Fruit fly (Drosophila melanogaster) whole organism, wandering third instar larva: ENCODE measurements around the gene Tnpo-SR.

Experiments used
- Abd-B ChIP-seq: fragments of >200 bp; optimal IDR thresholded peaks from 2 replicates; lab custom pipeline; 2017; ENCODE audit warnings: missing biosample characterization, missing genetic modification characterization
- CG32264 ChIP-seq: fragments of 200-800 bp; sonication (Bioruptor generic); optimal IDR thresholded peaks from 2 replicates; lab custom pipeline; 2016; ENCODE audit warnings: missing biosample characterization, missing genetic modification characterization
- CG9705 ChIP-seq: fragments of 200-800 bp; sonication (Bioruptor generic); optimal IDR thresholded peaks from 2 replicates; lab custom pipeline; 2018; ENCODE audit warnings: missing biosample characterization, mild to moderate bottlenecking, missing genetic modification characterization
- CrebA ChIP-seq: fragments of 200-800 bp; sonication (Bioruptor generic); optimal IDR thresholded peaks from 2 replicates; lab custom pipeline; 2016; ENCODE audit warnings: missing biosample characterization, mild to moderate bottlenecking, missing genetic modification characterization, borderline replicate concordance
- Dfd ChIP-seq: fragments of >200 bp; optimal IDR thresholded peaks from 2 replicates; lab custom pipeline; 2017; ENCODE audit warnings: missing biosample characterization, missing genetic modification characterization
- Dif ChIP-seq: fragments of 200-275, 200-300 bp; sonication (Bioruptor generic); optimal IDR thresholded peaks from 2 replicates; lab custom pipeline; 2018; ENCODE audit warnings: missing biosample characterization, missing genetic modification characterization; ENCODE audit not compliant: partially characterized antibody
- GATAd ChIP-seq: sonication (Bioruptor generic); optimal IDR thresholded peaks from 2 replicates; lab custom pipeline; 2016; ENCODE audit warnings: missing biosample characterization, missing genetic modification characterization
- HLH106 ChIP-seq: fragments of 200-800 bp; optimal IDR thresholded peaks from 3 replicates; lab custom pipeline; 2019; ENCODE audit warnings: missing biosample characterization, mild to moderate bottlenecking, missing genetic modification characterization, moderate library complexity
- Hnf4 ChIP-seq: fragments of 200-800 bp; sonication (Bioruptor generic); optimal IDR thresholded peaks from 2 replicates; lab custom pipeline; 2016; ENCODE audit warnings: missing biosample characterization, mild to moderate bottlenecking, missing genetic modification characterization
- Hr78 ChIP-seq: fragments of >200 bp; optimal IDR thresholded peaks from 2 replicates; lab custom pipeline; 2017; ENCODE audit warnings: missing biosample characterization, missing genetic modification characterization
- Hr83 ChIP-seq: fragments of 200-300 bp; sonication (Bioruptor generic); optimal IDR thresholded peaks from 2 replicates; lab custom pipeline; 2016; ENCODE audit warnings: missing biosample characterization, mild to moderate bottlenecking, missing genetic modification characterization, moderate library complexity; ENCODE audit not compliant: poor library complexity, severe bottlenecking
- Jra ChIP-seq: sonication (Bioruptor generic); optimal IDR thresholded peaks from 2 replicates; lab custom pipeline; 2016; ENCODE audit warnings: missing biosample characterization, missing genetic modification characterization
- Mio ChIP-seq: sonication (Bioruptor generic); optimal IDR thresholded peaks from 2 replicates; lab custom pipeline; 2016; ENCODE audit warnings: missing biosample characterization, missing genetic modification characterization
- Myc ChIP-seq: fragments of >200 bp; optimal IDR thresholded peaks from 2 replicates; lab custom pipeline; 2017
- N ChIP-seq: fragments of >200 bp; optimal IDR thresholded peaks from 2 replicates; lab custom pipeline; 2018; ENCODE audit warnings: missing biosample characterization, missing external identifiers, missing genetic modification characterization
- OdsH ChIP-seq: fragments of 200-800 bp; sonication (Bioruptor generic); optimal IDR thresholded peaks from 2 replicates; lab custom pipeline; 2016; ENCODE audit warnings: missing biosample characterization, mild to moderate bottlenecking, missing genetic modification characterization
- Rel ChIP-seq, 2 experiments: fragments of 200-800 bp; sonication (Bioruptor generic) in 1 of 2; optimal IDR thresholded peaks; 2 replicates in 1 of 2; 3 replicates in 1 of 2; lab custom pipeline; 2016 to 2019; ENCODE audit warnings: mild to moderate bottlenecking in 2 of 2, missing biosample characterization in 2 of 2, missing genetic modification characterization in 2 of 2, moderate library complexity in 1 of 2
- Sp1 ChIP-seq: fragments of 200-800 bp; sonication (Bioruptor generic); optimal IDR thresholded peaks from 3 replicates; lab custom pipeline; 2019; ENCODE audit warnings: missing biosample characterization, mild to moderate bottlenecking, missing genetic modification characterization, moderate library complexity
- Vsx2 ChIP-seq: fragments of 200-300, 225-300 bp; sonication (Bioruptor generic); optimal IDR thresholded peaks from 2 replicates; lab custom pipeline; 2018; ENCODE audit warnings: missing biosample characterization, missing genetic modification characterization; ENCODE audit not compliant: partially characterized antibody
- br ChIP-seq: fragments of 200-800 bp; sonication (Bioruptor generic); optimal IDR thresholded peaks from 2 replicates; lab custom pipeline; 2016; ENCODE audit warnings: missing biosample characterization, missing genetic modification characterization
- brk ChIP-seq: fragments of 200-800 bp; sonication (Bioruptor generic); optimal IDR thresholded peaks from 2 replicates; lab custom pipeline; 2016; ENCODE audit warnings: missing biosample characterization, mild to moderate bottlenecking, missing genetic modification characterization
- dl ChIP-seq, 2 experiments: fragments of 175-275, 200-275 bp in 1 of 2; fragments of 200-275 bp in 1 of 2; sonication (Bioruptor generic); optimal IDR thresholded peaks; lab custom pipeline; 2018; ENCODE audit warnings: mild to moderate bottlenecking in 2 of 2, missing biosample characterization in 2 of 2, missing genetic modification characterization in 2 of 2, moderate library complexity in 2 of 2; ENCODE audit not compliant: partially characterized antibody in 2 of 2, insufficient read depth in 1 of 2
- dmrt93B ChIP-seq: fragments of 200-800 bp; sonication (Bioruptor generic); optimal IDR thresholded peaks from 2 replicates; lab custom pipeline; 2018; ENCODE audit warnings: missing biosample characterization, mild to moderate bottlenecking, missing genetic modification characterization
- dsf ChIP-seq: sonication (Bioruptor generic); optimal IDR thresholded peaks from 2 replicates; lab custom pipeline; 2016; ENCODE audit warnings: missing biosample characterization, missing genetic modification characterization, borderline replicate concordance
- ey ChIP-seq: fragments of 200-800 bp; sonication (Bioruptor generic); optimal IDR thresholded peaks from 2 replicates; lab custom pipeline; 2016; ENCODE audit warnings: missing biosample characterization, missing genetic modification characterization
- foxo ChIP-seq, 2 experiments: fragments of 200-800 bp; sonication (Bioruptor generic); optimal IDR thresholded peaks; 2 replicates in 1 of 2; 3 replicates in 1 of 2; lab custom pipeline; 2016 to 2017; ENCODE audit warnings: missing biosample characterization in 2 of 2, missing genetic modification characterization in 2 of 2
- fru ChIP-seq: fragments of 200-800 bp; sonication (Bioruptor generic); optimal IDR thresholded peaks from 3 replicates; lab custom pipeline; 2016; ENCODE audit warnings: missing biosample characterization, mild to moderate bottlenecking, missing genetic modification characterization
- h ChIP-seq: fragments of 200-800 bp; sonication (Bioruptor generic); optimal IDR thresholded peaks from 3 replicates; lab custom pipeline; 2016; ENCODE audit warnings: missing biosample characterization, mild to moderate bottlenecking, missing genetic modification characterization
- jim ChIP-seq: fragments of 175-275, 200-325 bp; sonication (Bioruptor generic); optimal IDR thresholded peaks from 2 replicates; lab custom pipeline; 2016; ENCODE audit warnings: missing biosample characterization, mild to moderate bottlenecking, missing genetic modification characterization
- lola ChIP-seq: fragments of >200 bp; optimal IDR thresholded peaks from 2 replicates; lab custom pipeline; 2017; ENCODE audit warnings: missing biosample characterization, missing genetic modification characterization
- pan ChIP-seq: fragments of >200 bp; optimal IDR thresholded peaks from 2 replicates; lab custom pipeline; 2017
- psq ChIP-seq: fragments of 200-800 bp; sonication (Bioruptor generic); optimal IDR thresholded peaks from 3 replicates; lab custom pipeline; 2017; ENCODE audit warnings: missing biosample characterization, mild to moderate bottlenecking, missing genetic modification characterization, moderate library complexity
- rgr ChIP-seq: fragments of 200-800 bp; sonication (Bioruptor generic); optimal IDR thresholded peaks from 3 replicates; lab custom pipeline; 2016; ENCODE audit warnings: missing biosample characterization, mild to moderate bottlenecking, missing genetic modification characterization
- sage ChIP-seq: fragments of 200-800 bp; sonication (Bioruptor generic); optimal IDR thresholded peaks from 2 replicates; lab custom pipeline; 2016; ENCODE audit warnings: missing biosample characterization, mild to moderate bottlenecking, missing genetic modification characterization
- sv ChIP-seq: fragments of 200-800 bp; sonication (Bioruptor generic); optimal IDR thresholded peaks from 3 replicates; lab custom pipeline; 2016; ENCODE audit warnings: missing biosample characterization, missing genetic modification characterization
- tai ChIP-seq: sonication (Bioruptor generic); optimal IDR thresholded peaks from 2 replicates; lab custom pipeline; 2016; ENCODE audit warnings: missing biosample characterization, missing genetic modification characterization
- usp ChIP-seq: fragments of >200 bp; optimal IDR thresholded peaks from 2 replicates; lab custom pipeline; 2017; ENCODE audit warnings: missing biosample characterization, missing genetic modification characterization
- woc ChIP-seq: sonication (Bioruptor generic); optimal IDR thresholded peaks from 2 replicates; lab custom pipeline; 2016; ENCODE audit warnings: missing biosample characterization, mild to moderate bottlenecking, missing genetic modification characterization

The Tnpo-SR gene

DNA sequence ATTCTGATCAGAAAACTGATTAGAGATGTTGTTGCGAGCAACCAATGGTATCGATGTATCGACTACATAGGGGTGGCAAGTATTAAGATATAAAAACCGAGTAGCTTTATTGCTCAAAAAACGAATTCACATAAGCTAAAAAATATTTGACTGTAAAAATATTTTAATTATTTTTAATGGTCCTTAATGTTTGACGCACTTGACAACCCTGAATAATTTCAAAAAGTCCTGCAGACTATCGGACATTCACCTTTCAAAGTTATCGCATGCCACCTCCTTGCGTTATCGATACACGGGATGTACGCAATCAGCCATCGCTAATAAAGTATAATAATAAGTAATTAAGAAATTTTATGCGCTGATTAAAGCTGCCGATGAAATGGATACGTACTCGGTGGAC lies at the start of gene Tnpo-SR, which contains the start of the genes HemK2 and Snapin:
TSS of gene Tnpo-SR (plus strand) at position 271 of the 400 bp plus-strand sequence.
TSS of gene HemK2 (minus strand) at position 24 of the 400 bp plus-strand sequence.
TSS of gene Snapin (minus strand) at position 24 of the 400 bp plus-strand sequence.
- TF ChIP-seq br (GFP tag; lab: Kevin White, UChicago), result peak; percentile 91
- no peak for TF ChIP-seq Dif (GFP tag; lab: Kevin White, UChicago)
- no peak for TF ChIP-seq N
- TF ChIP-seq dmrt93B (GFP tag; lab: Kevin White, UChicago), result peak; percentile 88
- TF ChIP-seq CG32264 (GFP tag; lab: Kevin White, UChicago), result peak; percentile 84
- peak; percentile 30 for TF ChIP-seq Rel (GFP tag; optimal IDR thresholded peaks at IDR 0.05; lab: Kevin White, UChicago)
- peak; percentile 80 for TF ChIP-seq Rel (tag; optimal IDR thresholded peaks at IDR 0.05; lab: Kevin White, UChicago)
- TF ChIP-seq brk (GFP tag; lab: Kevin White, UChicago), result no peak
- peak; percentile 93 for TF ChIP-seq CG9705
- TF ChIP-seq Dfd, result no peak
- no peak for TF ChIP-seq usp (GFP tag; lab: Kevin White, UChicago)
- TF ChIP-seq Jra, result peak; percentile 94
- TF ChIP-seq tai (GFP tag; lab: Kevin White, UChicago), result no peak
- peak; percentile 92 for TF ChIP-seq ey (GFP tag; lab: Kevin White, UChicago)
- no peak for TF ChIP-seq pan (lab: Kevin White, UChicago)
- TF ChIP-seq rgr (GFP tag; lab: Kevin White, UChicago), result peak; percentile 94
- TF ChIP-seq psq (GFP tag; lab: Kevin White, UChicago), result peak; percentile 89
- TF ChIP-seq Hr83 (GFP tag; lab: Kevin White, UChicago), result peak; percentile 88
- peak; percentile 93 for TF ChIP-seq OdsH (GFP tag; lab: Kevin White, UChicago)
- peak; percentile 97 for TF ChIP-seq HLH106 (tag; lab: Kevin White, UChicago)
- peak; percentile 92 for TF ChIP-seq fru (GFP tag; lab: Kevin White, UChicago)
- no peak for TF ChIP-seq Vsx2 (GFP tag; lab: Kevin White, UChicago)
- peak; percentile 8 for TF ChIP-seq Mio (GFP tag; lab: Kevin White, UChicago)
- peak; percentile 97 for TF ChIP-seq h (GFP tag; lab: Kevin White, UChicago)
- TF ChIP-seq Sp1, result peak; percentile 92
- no peak for TF ChIP-seq GATAd (GFP tag; lab: Kevin White, UChicago)
- peak; percentile 90 for TF ChIP-seq woc (GFP tag; lab: Kevin White, UChicago)
- peak; percentile 89 for TF ChIP-seq sage (GFP tag; lab: Kevin White, UChicago)
- TF ChIP-seq Hr78, result no peak
- peak; percentile 18 for TF ChIP-seq Myc
- TF ChIP-seq dl (GFP tag; optimal IDR thresholded peaks at IDR 0.05; lab: Kevin White, UChicago; ENCODE audit: insufficient read depth in 1 of 2, partially characterized antibody in 2 of 2), result no peak
- TF ChIP-seq jim, result peak; percentile 50
- peak; percentile 95 for TF ChIP-seq Hnf4 (GFP tag; lab: Kevin White, UChicago)
- TF ChIP-seq CrebA (GFP tag; lab: Kevin White, UChicago), result no peak
- peak; percentile 81 for TF ChIP-seq sv
- TF ChIP-seq dsf (GFP tag; lab: Kevin White, UChicago), result peak; percentile 90
- TF ChIP-seq Abd-B (GFP tag; lab: Kevin White, UChicago), result no peak
- TF ChIP-seq foxo (GFP tag; optimal IDR thresholded peaks at IDR 0.05; lab: Kevin White, UChicago), result peak; percentile 75 to 95
- no peak for TF ChIP-seq lola (GFP tag; lab: Kevin White, UChicago)

dm6 chr2L:2720368-2720767 lies 39.4 kb upstream of the Tnpo-SR start:
- peak; percentile 6 for TF ChIP-seq h (GFP tag; lab: Kevin White, UChicago)
- no peak for TF ChIP-seq psq (GFP tag; lab: Kevin White, UChicago)

DNA sequence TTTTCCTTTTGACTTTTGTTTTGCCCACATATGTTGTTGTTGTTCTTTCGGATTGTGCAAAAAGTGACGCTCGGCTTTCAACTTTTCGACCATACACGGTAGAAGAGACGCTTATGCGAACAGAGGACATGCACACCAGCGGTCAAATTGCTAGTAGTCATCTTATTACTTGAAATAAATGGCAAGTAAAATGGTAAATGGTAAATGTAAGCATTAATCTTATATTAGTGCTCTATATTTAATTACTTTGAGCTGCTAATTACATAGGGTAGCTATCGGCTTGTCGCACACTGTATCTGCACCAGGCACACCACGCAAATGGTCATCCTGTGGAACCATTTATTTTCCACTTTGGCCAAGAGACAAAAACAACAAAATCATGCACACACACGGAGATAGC lies 38.4 kb upstream of the Tnpo-SR start:
- TF ChIP-seq Jra (no peak), fru (GFP tag; lab: Kevin White, UChicago) (peak; percentile 4), HLH106 (tag; lab: Kevin White, UChicago) (no peak), psq (GFP tag; lab: Kevin White, UChicago) (no peak), h (GFP tag; lab: Kevin White, UChicago) (no peak), CG32264 (GFP tag; lab: Kevin White, UChicago) (no peak), rgr (GFP tag; lab: Kevin White, UChicago) (no peak)
